Worm (Caenorhabditis elegans) whole organism, early embryonic: ENCODE measurements around the gene prmn-1.

Source experiments
- B0310.2 ChIP-seq: sonication (generic microtip); optimal IDR thresholded peaks from 2 replicates; lab custom pipeline; 2016; ENCODE audit warnings: mild to moderate bottlenecking, missing genetic modification characterization, missing compliant biosample characterization
- F13C5.2 ChIP-seq: sonication (generic microtip); optimal IDR thresholded peaks from 2 replicates; lab custom pipeline; 2017; ENCODE audit warnings: mild to moderate bottlenecking, missing genetic modification characterization, inconsistent platforms, missing compliant biosample characterization
- aly-1 ChIP-seq: sonication (generic microtip); optimal IDR thresholded peaks from 2 replicates; lab custom pipeline; 2016; ENCODE audit warnings: missing genetic modification characterization, missing compliant biosample characterization
- ama-1 ChIP-seq: fragments of 150-350 bp; optimal IDR thresholded peaks from 2 replicates; lab custom pipeline; 2014
- ceh-13 ChIP-seq: fragments of 200-800 bp; sonication (Bioruptor generic); optimal IDR thresholded peaks from 2 replicates; lab custom pipeline; 2018; ENCODE audit warnings: mild to moderate bottlenecking, missing genetic modification characterization, missing compliant biosample characterization
- ceh-36 ChIP-seq: sonication (generic microtip); optimal IDR thresholded peaks from 2 replicates; lab custom pipeline; 2016; ENCODE audit warnings: missing genetic modification characterization, inconsistent platforms, missing compliant biosample characterization
- ets-7 ChIP-seq: sonication (generic microtip); optimal IDR thresholded peaks from 2 replicates; lab custom pipeline; 2016; ENCODE audit warnings: missing genotype, missing genetic modification characterization, missing compliant biosample characterization
- flt-1 ChIP-seq: fragments of 200-800 bp; sonication (Bioruptor generic); IDR thresholded peaks from 2 replicates; pipeline ENCODE4 v1.3.6; 2022; ENCODE audit warnings: missing genetic modification characterization, missing compliant biosample characterization
- hmbx-1 ChIP-seq: sonication (generic microtip); optimal IDR thresholded peaks from 2 replicates; lab custom pipeline; 2016; ENCODE audit warnings: mild to moderate bottlenecking, missing genetic modification characterization, missing compliant biosample characterization
- hmg-4 ChIP-seq: fragments of 200-800 bp; sonication (Bioruptor generic); optimal IDR thresholded peaks from 2 replicates; lab custom pipeline; 2018; ENCODE audit warnings: mild to moderate bottlenecking, missing genetic modification characterization, missing compliant biosample characterization
- hnd-1 ChIP-seq: sonication (generic microtip); optimal IDR thresholded peaks from 2 replicates; lab custom pipeline; 2016; ENCODE audit warnings: missing genetic modification characterization, missing compliant biosample characterization
- pes-1 ChIP-seq: fragments of 200-800 bp; sonication (Bioruptor generic); IDR thresholded peaks from 2 replicates; pipeline ENCODE4 v1.3.6; 2022; ENCODE audit warnings: missing genetic modification reagents, missing genetic modification characterization, missing compliant biosample characterization
- scrt-1 ChIP-seq: fragments of 200-800 bp; sonication (Bioruptor generic); IDR thresholded peaks from 2 replicates; pipeline ENCODE4 v1.3.6; 2022; ENCODE audit warnings: missing genetic modification characterization, missing compliant biosample characterization
- sea-1 ChIP-seq: fragments of 200-800 bp; sonication (Bioruptor generic); conservative IDR thresholded peaks from 2 replicates; pipeline ENCODE4 v1.3.6; 2022; ENCODE audit warnings: missing genetic modification characterization, missing compliant biosample characterization
- tbx-11 ChIP-seq: fragments of 200-800 bp; sonication (Bioruptor generic); IDR thresholded peaks from 2 replicates; pipeline ENCODE4 v1.3.6; 2022; ENCODE audit warnings: missing genetic modification characterization, missing compliant biosample characterization
- tbx-37 ChIP-seq: fragments of 200-800 bp; sonication (Bioruptor generic); conservative IDR thresholded peaks from 2 replicates; pipeline ENCODE4 v1.3.6; 2022; ENCODE audit warnings: missing genetic modification reagents, missing genetic modification characterization, missing compliant biosample characterization
- tra-4 ChIP-seq: sonication (generic microtip); optimal IDR thresholded peaks from 2 replicates; lab custom pipeline; 2017; ENCODE audit warnings: missing genetic modification characterization, missing compliant biosample characterization

The prmn-1 gene

ce11 chrX:11405908-11406307 is 21.0 kb downstream of the prmn-1 start, which contains the start of gene slo-2:
TSS of gene slo-2 (minus strand) at chrX:11405931.
- TF ChIP-seq tbx-37 (GFP tag; lab: Robert Waterston, UW) (no peak), B0310.2 (tag; lab: Kevin White, UChicago) (no peak), hmg-4 (no peak), scrt-1 (no peak), ama-1 (no peak), hmbx-1 (no peak), ets-7 (tag; lab: Kevin White, UChicago) (no peak), flt-1 (GFP tag; lab: Robert Waterston, UW) (no peak), F13C5.2 (tag; lab: Kevin White, UChicago) (no peak), tbx-11 (GFP tag; lab: Robert Waterston, UW) (no peak), pes-1 (GFP tag; lab: Robert Waterston, UW) (no peak), ceh-36 (no peak), sea-1 (GFP tag; lab: Robert Waterston, UW) (no peak), ceh-13 (GFP tag; lab: Kevin White, UChicago) (no peak), tra-4 (tag; lab: Kevin White, UChicago) (no peak), hnd-1 (no peak), aly-1 (tag; lab: Kevin White, UChicago) (no peak)

DNA sequence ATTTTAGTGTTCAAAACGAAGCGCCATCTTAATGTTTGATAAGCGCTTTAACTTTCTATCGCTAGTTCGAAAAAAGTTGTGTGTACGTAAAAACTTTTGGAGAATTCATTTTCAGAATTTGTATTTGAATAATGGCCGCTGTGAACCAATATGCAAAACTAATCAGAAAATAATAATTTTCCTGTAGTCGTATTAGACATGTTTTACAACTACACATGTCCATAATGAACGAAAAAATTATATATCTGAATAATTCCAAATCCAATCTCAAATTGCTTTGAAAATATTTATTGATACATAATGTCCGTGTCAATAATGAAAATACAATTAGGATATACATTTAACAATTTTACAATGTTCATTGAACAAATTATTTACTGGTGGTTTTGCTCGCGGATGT is 21.9 kb downstream of the prmn-1 start:
- TF ChIP-seq B0310.2 (tag; lab: Kevin White, UChicago) (no peak), tbx-37 (GFP tag; lab: Robert Waterston, UW) (no peak), flt-1 (GFP tag; lab: Robert Waterston, UW) (no peak), hnd-1 (no peak), scrt-1 (no peak), F13C5.2 (tag; lab: Kevin White, UChicago) (no peak), tbx-11 (GFP tag; lab: Robert Waterston, UW) (no peak), ceh-36 (no peak), tra-4 (tag; lab: Kevin White, UChicago) (no peak), ceh-13 (GFP tag; lab: Kevin White, UChicago) (no peak)

DNA sequence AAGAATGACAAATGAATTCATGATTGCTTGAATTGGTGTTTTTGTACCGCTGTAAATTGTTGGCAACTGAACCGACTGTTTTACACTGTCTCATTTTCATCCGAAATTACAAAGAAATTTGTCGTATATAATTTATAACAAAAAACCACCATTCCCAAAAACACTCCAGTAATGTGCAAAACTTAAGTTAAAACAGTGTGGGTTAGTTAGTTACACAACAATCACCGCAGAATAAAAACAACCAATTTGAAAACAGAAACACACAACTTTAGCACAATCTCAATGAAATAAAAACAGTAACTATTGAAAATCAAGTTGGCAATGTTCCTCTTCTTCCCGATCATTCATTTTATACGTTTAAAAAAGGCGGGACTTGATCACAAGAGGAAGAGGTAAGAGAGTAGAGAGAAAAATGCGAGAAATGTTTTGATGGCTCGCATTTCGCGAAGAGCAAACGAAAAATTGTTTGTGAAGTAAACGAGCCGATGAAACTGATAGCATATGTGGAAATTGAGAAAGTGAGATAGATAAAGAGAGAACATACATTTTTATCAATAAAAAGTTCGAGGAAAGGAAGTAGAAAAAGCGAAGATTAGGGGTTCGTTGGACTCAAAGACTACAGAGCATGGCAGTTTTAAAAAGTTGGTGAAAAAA is 22.9 kb downstream of the prmn-1 start, which contains the start of gene F08B12.4:
Gene F08B12.4, minus strand, starts transcription at position 51 of the 654 bp plus-strand sequence.
- TF ChIP-seq hmg-4 (no peak), hnd-1 (no peak), scrt-1 (no peak), F13C5.2 (tag; lab: Kevin White, UChicago) (no peak), ceh-36 (no peak), aly-1 (tag; lab: Kevin White, UChicago) (no peak), ama-1 (no peak), sea-1 (GFP tag; lab: Robert Waterston, UW) (no peak), pes-1 (GFP tag; lab: Robert Waterston, UW) (no peak), tra-4 (tag; lab: Kevin White, UChicago) (no peak), tbx-11 (GFP tag; lab: Robert Waterston, UW) (no peak), B0310.2 (tag; lab: Kevin White, UChicago) (no peak), flt-1 (GFP tag; lab: Robert Waterston, UW) (no peak), hmbx-1 (no peak), tbx-37 (GFP tag; lab: Robert Waterston, UW) (no peak), ets-7 (tag; lab: Kevin White, UChicago) (no peak), ceh-13 (GFP tag; lab: Kevin White, UChicago) (no peak)

ce11 chrX:11409457-11409856 is 24.6 kb downstream of the prmn-1 start:
- TF ChIP-seq hmg-4 (no peak), tbx-37 (GFP tag; lab: Robert Waterston, UW) (no peak), aly-1 (tag; lab: Kevin White, UChicago) (no peak), sea-1 (GFP tag; lab: Robert Waterston, UW) (no peak), ets-7 (tag; lab: Kevin White, UChicago) (no peak), ceh-13 (GFP tag; lab: Kevin White, UChicago) (no peak), pes-1 (GFP tag; lab: Robert Waterston, UW) (no peak), hnd-1 (no peak), hmbx-1 (no peak), ceh-36 (no peak), tra-4 (tag; lab: Kevin White, UChicago) (no peak), ama-1 (no peak), F13C5.2 (tag; lab: Kevin White, UChicago) (no peak), B0310.2 (tag; lab: Kevin White, UChicago) (no peak), tbx-11 (GFP tag; lab: Robert Waterston, UW) (no peak), flt-1 (GFP tag; lab: Robert Waterston, UW) (no peak), scrt-1 (no peak)

ce11 chrX:11411675-11412074 is 26.8 kb downstream of the prmn-1 start:
- TF ChIP-seq F13C5.2 (tag; lab: Kevin White, UChicago) (no peak), tra-4 (tag; lab: Kevin White, UChicago) (no peak), sea-1 (GFP tag; lab: Robert Waterston, UW) (no peak), scrt-1 (no peak), aly-1 (tag; lab: Kevin White, UChicago) (no peak), hmbx-1 (no peak), ceh-36 (no peak), hnd-1 (no peak), flt-1 (GFP tag; lab: Robert Waterston, UW) (no peak), ama-1 (no peak), tbx-11 (GFP tag; lab: Robert Waterston, UW) (no peak), ceh-13 (GFP tag; lab: Kevin White, UChicago) (no peak), B0310.2 (tag; lab: Kevin White, UChicago) (no peak), hmg-4 (no peak), pes-1 (GFP tag; lab: Robert Waterston, UW) (no peak), tbx-37 (GFP tag; lab: Robert Waterston, UW) (no peak), ets-7 (tag; lab: Kevin White, UChicago) (no peak)

DNA sequence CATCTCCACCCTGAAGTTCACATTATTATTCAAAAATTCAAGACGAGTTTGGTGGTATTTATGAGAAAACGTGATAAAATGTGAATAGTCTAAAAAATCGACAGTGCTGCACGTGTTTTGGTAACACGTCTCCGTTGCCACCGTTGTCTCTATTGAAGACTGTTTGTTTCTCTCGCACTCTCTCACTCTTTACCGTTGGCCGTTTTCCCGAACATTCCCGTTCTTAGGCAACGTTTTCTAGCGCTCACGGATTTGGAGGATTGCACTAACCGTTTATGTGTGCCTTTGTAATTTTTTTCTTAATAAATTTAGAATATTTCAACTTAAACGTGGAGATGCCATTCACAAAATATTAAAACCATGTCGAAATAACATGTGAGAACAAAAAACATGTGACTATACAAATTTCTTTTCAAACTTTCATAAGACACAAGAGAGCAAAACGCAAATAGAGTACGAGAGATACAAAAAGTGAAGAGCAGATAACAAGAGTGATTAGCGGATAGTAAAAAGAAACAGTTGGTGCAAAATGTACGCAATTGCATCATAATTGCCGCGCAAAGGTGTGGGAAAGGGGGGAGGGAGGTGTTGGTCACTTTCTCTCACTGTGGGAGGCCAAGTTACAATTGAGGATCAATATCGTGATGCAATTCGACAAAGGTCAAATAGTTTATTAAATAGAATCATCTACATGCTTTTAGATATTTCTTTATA is 30.1 kb downstream of the prmn-1 start, which contains the start of gene pek-1:
Gene pek-1, minus strand, starts transcription at position 51 of the 714 bp plus-strand sequence.
- no peak for TF ChIP-seq tbx-11 (GFP tag; lab: Robert Waterston, UW)
- TF ChIP-seq B0310.2 (tag; lab: Kevin White, UChicago), result no peak
- TF ChIP-seq ets-7 (tag; lab: Kevin White, UChicago), result no peak
- no peak for TF ChIP-seq tra-4 (tag; lab: Kevin White, UChicago)
- no peak for TF ChIP-seq hnd-1
- TF ChIP-seq F13C5.2 (tag; lab: Kevin White, UChicago), result no peak
- TF ChIP-seq ceh-36, result no peak
- TF ChIP-seq ceh-13 (GFP tag; lab: Kevin White, UChicago), result no peak
- TF ChIP-seq pes-1 (GFP tag; lab: Robert Waterston, UW), result no peak
- TF ChIP-seq sea-1 (GFP tag; lab: Robert Waterston, UW), result no peak
